Worm (Caenorhabditis elegans) whole organism, midembryonic: ENCODE measurements around the gene T20B12.5.

ENCODE experiments used
- cog-1 ChIP-seq: sonication (generic microtip); optimal IDR thresholded peaks from 2 replicates; lab custom pipeline; 2016; ENCODE audit warnings: missing genetic modification characterization, missing compliant biosample characterization
- flt-1 ChIP-seq: fragments of 200-800 bp; sonication (Bioruptor generic); IDR thresholded peaks from 2 replicates; pipeline ENCODE4 v1.3.6; 2022; ENCODE audit warnings: missing genetic modification characterization, missing compliant biosample characterization
- klf-2 ChIP-seq: fragments of 200-800 bp; sonication (Bioruptor generic); conservative IDR thresholded peaks from 2 replicates; pipeline ENCODE4 v1.3.6; 2022; ENCODE audit warnings: missing genetic modification reagents, missing genetic modification characterization, missing compliant biosample characterization
- ref-1 ChIP-seq: fragments of 200-800 bp; sonication (Bioruptor generic); conservative IDR thresholded peaks from 2 replicates; pipeline ENCODE4 v1.3.6; 2022; ENCODE audit warnings: missing genetic modification reagents, missing genetic modification characterization, missing compliant biosample characterization
- tab-1 ChIP-seq: fragments of 200-800 bp; sonication (Bioruptor generic); IDR thresholded peaks from 2 replicates; pipeline ENCODE4 v1.3.6; 2022; ENCODE audit warnings: missing genetic modification characterization, missing compliant biosample characterization
- ztf-23 ChIP-seq: fragments of 200-800 bp; sonication (Bioruptor generic); IDR thresholded peaks from 2 replicates; pipeline ENCODE4 v1.3.6; 2022; ENCODE audit warnings: missing genetic modification reagents, missing genetic modification characterization, missing compliant biosample characterization
- ztf-29 ChIP-seq: fragments of 200-800 bp; sonication (Bioruptor generic); IDR thresholded peaks from 2 replicates; pipeline ENCODE4 v1.3.6; 2022; ENCODE audit warnings: missing genetic modification reagents, missing genetic modification characterization, missing compliant biosample characterization

ce11 chrIII:7322018-7322417, 44.9 kb downstream of the T20B12.5 start:
- no peak for TF ChIP-seq ztf-29
- TF ChIP-seq klf-2 (GFP tag; lab: Robert Waterston, UW): no peak
- no peak for TF ChIP-seq tab-1 (GFP tag; lab: Robert Waterston, UW)
- no peak for TF ChIP-seq ref-1 (GFP tag; lab: Robert Waterston, UW)
- TF ChIP-seq flt-1 (GFP tag; lab: Robert Waterston, UW): no peak
- TF ChIP-seq cog-1 (tag; lab: Kevin White, UChicago): no peak
- TF ChIP-seq ztf-23 (GFP tag; lab: Robert Waterston, UW): no peak
